Worm (Caenorhabditis elegans): ENCODE results near the gene ulp-1.

The ulp-1 gene

ce11 chrIII:5190179-5190578 is 20.6 kb upstream of the ulp-1 start:
- TF ChIP-seq unc-55 (GFP tag; optimal IDR thresholded peaks at IDR 0.05), result peak; percentile 2
- peak; percentile 24 for TF ChIP-seq nhr-25 (tag; optimal IDR thresholded peaks at IDR 0.05)
- TF ChIP-seq sma-9 (GFP tag; optimal IDR thresholded peaks at IDR 0.05), result peak; percentile 50
- no peak for TF ChIP-seq sma-9 (tag; optimal IDR thresholded peaks at IDR 0.05)
- TF ChIP-seq gmeb-1 (tag; optimal IDR thresholded peaks at IDR 0.05), result peak; percentile 88
- TF ChIP-seq blmp-1 (tag; optimal IDR thresholded peaks at IDR 0.05; ENCODE audit: insufficient read depth), result no peak
- peak; percentile 13 for TF ChIP-seq F13H6.1 (tag; optimal IDR thresholded peaks at IDR 0.05)
- TF ChIP-seq peb-1 (tag; optimal IDR thresholded peaks at IDR 0.05), result no peak
- TF ChIP-seq lsy-2 (tag; optimal IDR thresholded peaks at IDR 0.05), result peak; percentile 3 to 43
- TF ChIP-seq sma-3 (GFP tag; optimal IDR thresholded peaks at IDR 0.05), result peak; percentile 45

DNA sequence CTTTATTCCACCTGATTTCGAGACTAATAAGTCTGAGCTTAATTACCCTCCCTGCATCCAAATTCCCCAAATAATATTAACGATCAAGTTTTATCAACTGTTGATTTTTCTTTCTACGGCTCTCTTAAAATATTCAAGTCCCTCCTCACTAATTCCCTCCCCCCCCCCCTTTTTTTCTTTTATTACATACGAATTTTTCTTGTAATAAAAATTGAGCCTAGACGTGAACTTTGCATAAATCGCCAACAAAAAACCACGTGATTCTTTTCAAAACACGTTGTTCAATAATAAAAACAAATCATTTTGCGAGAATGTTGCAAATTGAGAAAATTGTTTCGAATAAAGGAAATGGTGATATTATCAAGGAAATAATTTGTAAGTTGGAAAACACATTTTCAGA is 18.8 kb upstream of the ulp-1 start, which contains the start of gene K10D2.8:
Gene K10D2.8, plus strand, starts transcription at position 301 of the 400 bp plus-strand sequence.
- TF ChIP-seq nhr-21 (tag; optimal IDR thresholded peaks at IDR 0.05), result no peak
- no peak for TF ChIP-seq lin-13 (GFP tag; optimal IDR thresholded peaks at IDR 0.05)
- TF ChIP-seq zag-1 (tag; optimal IDR thresholded peaks at IDR 0.05), result no peak
- no peak for TF ChIP-seq sma-3 (GFP tag; optimal IDR thresholded peaks at IDR 0.05)
- TF ChIP-seq fos-1 (tag; optimal IDR thresholded peaks at IDR 0.05), result no peak
- no peak for TF ChIP-seq egl-27 (tag; optimal IDR thresholded peaks at IDR 0.05)
- no peak for TF ChIP-seq C34F6.9 (tag; optimal IDR thresholded peaks at IDR 0.05)
- TF ChIP-seq lsy-2 (tag; optimal IDR thresholded peaks at IDR 0.05), result no peak
- no peak for TF ChIP-seq nhr-23 (tag; optimal IDR thresholded peaks at IDR 0.05)
- TF ChIP-seq nhr-129 (tag; optimal IDR thresholded peaks at IDR 0.05), result no peak
- no peak for TF ChIP-seq blmp-1 (tag; optimal IDR thresholded peaks at IDR 0.05; ENCODE audit: insufficient read depth)
- no peak for TF ChIP-seq ceh-82 (tag; optimal IDR thresholded peaks at IDR 0.05)
- no peak for TF ChIP-seq R02D3.7 (tag; optimal IDR thresholded peaks at IDR 0.05)
- no peak for TF ChIP-seq lin-11 (tag; optimal IDR thresholded peaks at IDR 0.05)
- TF ChIP-seq F13H6.1 (tag; optimal IDR thresholded peaks at IDR 0.05), result no peak
- no peak for TF ChIP-seq nhr-12 (tag; optimal IDR thresholded peaks at IDR 0.05)

DNA sequence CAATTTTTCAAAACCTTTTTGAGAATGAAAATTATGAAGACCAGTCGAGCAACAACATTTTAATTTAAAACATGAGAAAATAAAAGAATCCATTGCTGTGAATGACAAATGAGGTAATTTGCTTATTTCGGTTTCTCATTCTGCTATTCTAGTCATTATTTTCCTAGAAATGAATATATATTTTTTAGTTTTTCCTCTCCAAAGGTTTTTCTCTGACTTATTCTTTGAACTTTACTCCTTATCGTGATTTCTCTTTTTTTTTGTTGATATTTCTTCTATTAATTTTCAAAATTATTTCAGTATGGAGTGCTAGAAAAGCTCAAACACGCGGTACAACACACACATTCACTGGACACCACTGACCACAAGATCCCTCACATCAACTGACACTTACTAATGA is 16.0 kb upstream of the ulp-1 start, which contains the start of gene pup-2:
Gene pup-2, plus strand, starts transcription at position 301 of the 400 bp plus-strand sequence.
- TF ChIP-seq ZK546.5 (tag; optimal IDR thresholded peaks at IDR 0.05) (no peak), peb-1 (tag; optimal IDR thresholded peaks at IDR 0.05) (no peak), R02D3.7 (tag; optimal IDR thresholded peaks at IDR 0.05) (no peak), unc-55 (GFP tag; optimal IDR thresholded peaks at IDR 0.05) (no peak), alr-1 (tag; optimal IDR thresholded peaks at IDR 0.05) (no peak), ztf-11 (tag; optimal IDR thresholded peaks at IDR 0.05) (no peak), sem-4 (tag; optimal IDR thresholded peaks at IDR 0.05) (no peak), lin-39 (tag; optimal IDR thresholded peaks at IDR 0.05) (no peak), ztf-4 (tag; optimal IDR thresholded peaks at IDR 0.05) (no peak), ceh-16 (tag; optimal IDR thresholded peaks at IDR 0.05) (no peak), sma-3 (GFP tag; optimal IDR thresholded peaks at IDR 0.05) (no peak), C34F6.9 (tag; optimal IDR thresholded peaks at IDR 0.05) (no peak), F13H6.1 (tag; optimal IDR thresholded peaks at IDR 0.05) (no peak), unc-62 (GFP tag; optimal IDR thresholded peaks at IDR 0.05) (no peak), skn-1 (tag; optimal IDR thresholded peaks at IDR 0.05) (no peak), nhr-21 (tag; optimal IDR thresholded peaks at IDR 0.05) (no peak), lsy-2 (tag; optimal IDR thresholded peaks at IDR 0.05) (no peak)

- TF ChIP-seq nhr-10 (tag; optimal IDR thresholded peaks at IDR 0.05), result no peak
- no peak for TF ChIP-seq egl-27 (tag; optimal IDR thresholded peaks at IDR 0.05)
- TF ChIP-seq unc-55 (GFP tag; optimal IDR thresholded peaks at IDR 0.05), result peak; percentile 3
- TF ChIP-seq alr-1 (tag; optimal IDR thresholded peaks at IDR 0.05), result no peak
- TF ChIP-seq nhr-129 (tag; optimal IDR thresholded peaks at IDR 0.05), result peak; percentile 36
These were observed 13.8 kb upstream of the ulp-1 start for ce11 chrIII:5183372-5183771.

DNA sequence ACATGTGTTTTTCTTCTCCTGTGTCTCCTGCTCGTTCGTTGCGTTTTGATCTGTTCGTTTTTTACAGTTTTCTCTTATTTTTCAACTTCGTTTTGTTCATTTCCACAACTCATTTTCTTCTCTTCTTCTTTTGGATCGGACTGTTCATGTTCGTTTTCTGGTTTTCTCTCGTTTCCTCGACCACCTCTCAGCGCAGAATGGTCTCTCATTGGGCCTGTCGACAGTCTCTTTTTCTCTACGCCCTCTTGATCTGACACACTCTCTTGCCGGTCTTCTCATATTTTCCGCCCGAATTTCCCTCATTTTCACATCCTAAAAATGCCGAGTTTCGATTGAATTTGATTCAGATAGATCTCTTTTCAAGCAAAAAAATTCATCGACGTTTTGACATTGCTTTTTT is 12.0 kb upstream of the ulp-1 start:
- no peak for TF ChIP-seq ztf-4 (tag; optimal IDR thresholded peaks at IDR 0.05)

DNA sequence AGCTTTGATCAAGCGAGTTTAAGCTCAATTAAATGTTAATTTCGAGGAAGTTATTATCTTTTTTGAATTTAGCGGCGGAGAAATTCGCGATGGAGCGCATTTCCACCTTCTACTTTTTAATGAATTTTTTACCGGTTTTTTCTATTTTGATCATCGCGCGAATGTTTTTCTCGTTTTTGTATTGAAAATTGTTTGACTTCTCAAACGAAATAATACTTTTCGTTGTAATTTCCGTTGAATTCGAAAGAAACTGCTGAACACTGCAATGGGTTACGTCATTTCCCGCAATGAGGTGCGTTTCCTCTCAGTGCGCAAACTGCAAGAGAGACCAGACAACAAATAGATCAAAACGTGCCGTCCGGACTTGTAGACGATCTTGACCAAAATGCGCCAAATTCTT is 11.6 kb upstream of the ulp-1 start:
- TF ChIP-seq ztf-4 (tag; optimal IDR thresholded peaks at IDR 0.05) (no peak), Y55F3AM.14 (GFP tag; optimal IDR thresholded peaks at IDR 0.05) (no peak), nhr-23 (tag; optimal IDR thresholded peaks at IDR 0.05) (no peak), egl-27 (tag; optimal IDR thresholded peaks at IDR 0.05) (no peak), fos-1 (tag; optimal IDR thresholded peaks at IDR 0.05) (peak; percentile 22), unc-62 (GFP tag; optimal IDR thresholded peaks at IDR 0.05) (no peak), nhr-129 (tag; optimal IDR thresholded peaks at IDR 0.05) (peak; percentile 42)

Measured in whole organism, L2 larva.